Worm (Caenorhabditis elegans): ENCODE results near the gene Y41D4B.1.

The Y41D4B.1 gene

DNA sequence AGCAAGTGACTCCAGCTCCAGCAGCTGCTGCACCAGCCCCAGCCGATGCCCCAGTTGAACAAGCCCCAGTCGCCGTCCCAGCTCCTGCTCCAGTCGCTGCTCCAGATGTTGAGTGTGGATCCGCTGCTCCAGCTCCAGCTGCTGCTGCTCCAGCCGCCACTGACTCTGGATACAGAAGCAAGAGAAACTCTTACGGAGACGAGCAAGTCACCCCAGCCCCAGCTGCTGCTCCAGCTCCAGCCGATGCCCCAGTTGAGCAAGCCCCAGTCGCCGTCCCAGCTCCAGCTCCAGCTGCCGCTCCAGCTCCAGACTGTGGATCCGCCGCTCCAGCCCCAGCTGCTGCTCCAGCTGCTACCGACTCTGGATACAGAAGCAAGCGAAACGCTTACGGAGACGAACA lies 49.1 kb downstream of the Y41D4B.1 start:
- TF ChIP-seq unc-62 (GFP tag; optimal IDR thresholded peaks at IDR 0.05), result no peak

DNA sequence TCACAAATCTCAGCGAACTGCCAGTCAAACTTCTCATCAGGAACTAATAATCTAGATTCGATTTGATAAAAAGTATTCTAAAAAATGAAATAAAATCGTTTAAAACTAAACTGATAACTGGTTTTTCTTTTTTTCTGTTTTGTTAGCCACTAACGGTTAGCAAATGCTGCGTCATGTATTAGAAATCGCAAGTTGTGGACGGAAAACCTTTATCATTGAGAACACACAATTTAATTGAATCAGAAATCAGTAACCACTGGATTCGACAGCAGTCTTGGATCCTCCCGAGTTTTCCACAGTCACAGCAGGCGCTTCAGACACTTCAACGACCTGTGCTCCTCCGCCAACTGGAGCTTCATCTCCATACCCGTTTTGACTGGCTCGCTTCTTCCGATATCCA lies 50.5 kb downstream of the Y41D4B.1 start:
- TF ChIP-seq unc-62 (GFP tag; optimal IDR thresholded peaks at IDR 0.05), result no peak

DNA sequence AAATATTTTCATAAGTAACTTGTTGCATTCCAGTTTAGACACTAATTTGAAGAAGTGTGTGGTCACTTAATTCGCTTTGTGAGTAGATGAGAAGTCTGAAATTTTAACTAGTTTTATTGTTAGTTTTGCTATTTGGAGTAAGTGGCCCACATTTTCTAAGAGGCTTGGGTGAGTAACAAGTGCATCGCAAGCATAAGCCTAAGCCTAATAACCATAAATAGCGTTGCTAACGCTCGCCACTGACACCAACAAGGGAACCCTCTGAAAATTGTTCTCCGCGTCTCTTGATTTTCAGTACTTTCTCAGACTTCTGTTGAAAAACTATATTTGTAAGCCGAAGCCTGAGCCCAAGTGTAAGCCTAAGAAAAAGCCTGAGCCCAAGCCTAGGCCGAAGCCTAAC lies 51.8 kb downstream of the Y41D4B.1 start, which contains the start of gene epic-3:
epic-3 (minus strand) TSS at position 101 of the 400 bp plus-strand sequence.
- no peak for TF ChIP-seq unc-62 (GFP tag; optimal IDR thresholded peaks at IDR 0.05)

DNA sequence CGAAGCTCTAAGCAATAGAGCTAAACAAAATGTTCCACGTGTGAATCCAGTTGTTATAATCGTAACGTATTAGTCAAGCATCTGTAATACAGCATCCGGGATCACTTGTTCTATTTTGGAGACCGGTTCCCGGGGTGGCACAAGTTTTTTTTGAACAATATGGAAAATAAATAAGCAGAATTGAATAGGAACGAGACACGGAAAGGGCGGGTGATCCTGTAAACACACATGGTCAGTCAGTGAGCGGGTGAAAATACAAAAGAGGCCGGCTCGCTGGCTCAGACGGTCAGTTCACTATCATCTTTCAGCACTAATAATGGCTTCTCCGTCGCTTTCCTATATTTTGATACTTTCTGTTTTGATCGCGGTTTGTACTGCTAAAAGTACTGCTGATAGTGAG lies 53.4 kb downstream of the Y41D4B.1 start, which contains the start of gene K08D12.8:
K08D12.8 (plus strand) TSS at position 301 of the 400 bp plus-strand sequence.
- TF ChIP-seq unc-62 (GFP tag; optimal IDR thresholded peaks at IDR 0.05), result no peak
